Fruit fly (Drosophila melanogaster) whole organism, embryonic: ENCODE data around the gene CG10845.

ENCODE experiments used
- Asciz ChIP-seq: fragments of 200-800 bp; sonication (Bioruptor generic); optimal IDR thresholded peaks from 2 replicates; lab custom pipeline; 2017; ENCODE audit warnings: missing biosample characterization, mild to moderate bottlenecking, missing genetic modification characterization, missing genetic modification reagents
- CG11723 ChIP-seq: fragments of 200-800 bp; sonication (Bioruptor generic); optimal IDR thresholded peaks from 2 replicates; lab custom pipeline; 2017; ENCODE audit warnings: missing biosample characterization, mild to moderate bottlenecking, missing genetic modification characterization
- CG12071 ChIP-seq: fragments of 200-800 bp; sonication (Bioruptor generic); optimal IDR thresholded peaks from 3 replicates; lab custom pipeline; 2018; ENCODE audit warnings: missing biosample characterization, mild to moderate bottlenecking, missing genetic modification characterization
- CG12391 ChIP-seq: fragments of 200-800 bp; sonication (Bioruptor generic); optimal IDR thresholded peaks from 3 replicates; lab custom pipeline; 2018; ENCODE audit warnings: missing biosample characterization, mild to moderate bottlenecking, missing genetic modification characterization, moderate library complexity
- CG13123 ChIP-seq: fragments of 200-800 bp; sonication (Bioruptor generic); optimal IDR thresholded peaks from 2 replicates; lab custom pipeline; 2016; ENCODE audit warnings: missing biosample characterization, missing genetic modification characterization
- CG16779 ChIP-seq: fragments of 200-800 bp; sonication (Bioruptor generic); IDR thresholded peaks from 2 replicates; pipeline ENCODE4 v1.3.6; 2022; ENCODE audit warnings: missing biosample characterization, missing genetic modification characterization
- CG17361 ChIP-seq: fragments of 200-800 bp; sonication (Bioruptor generic); IDR thresholded peaks from 3 replicates; pipeline ENCODE4 v1.3.6; 2022; ENCODE audit warnings: missing biosample characterization, missing genetic modification characterization
- CG17612 ChIP-seq: fragments of 200-800 bp; sonication (Bioruptor generic); IDR thresholded peaks from 2 replicates; pipeline ENCODE4 v1.3.6; 2022; ENCODE audit warnings: missing biosample characterization, missing genetic modification characterization
- CG18262 ChIP-seq: fragments of 200-800 bp; optimal IDR thresholded peaks from 3 replicates; lab custom pipeline; 2019; ENCODE audit warnings: missing biosample characterization, mild to moderate bottlenecking, missing genetic modification characterization, moderate library complexity
- CG2120 ChIP-seq: fragments of 200-800 bp; sonication (Bioruptor generic); optimal IDR thresholded peaks from 3 replicates; lab custom pipeline; 2016; ENCODE audit warnings: missing biosample characterization, missing genetic modification characterization
- CG2202 ChIP-seq: fragments of 200-800 bp; sonication (Bioruptor generic); optimal IDR thresholded peaks from 2 replicates; lab custom pipeline; 2018; ENCODE audit warnings: missing biosample characterization, mild to moderate bottlenecking, missing genetic modification characterization
- CG30431 ChIP-seq: fragments of 200-800 bp; sonication (Bioruptor generic); optimal IDR thresholded peaks from 2 replicates; lab custom pipeline; 2017; ENCODE audit warnings: missing biosample characterization, missing genetic modification characterization
- CG31365 ChIP-seq: fragments of 200-800 bp; sonication (Bioruptor generic); optimal IDR thresholded peaks from 2 replicates; lab custom pipeline; 2018; ENCODE audit warnings: missing biosample characterization, mild to moderate bottlenecking, missing genetic modification characterization
- CG6254 ChIP-seq: fragments of 200-800 bp; sonication (Bioruptor generic); optimal IDR thresholded peaks from 3 replicates; lab custom pipeline; 2017; ENCODE audit warnings: mild to moderate bottlenecking, missing biosample characterization, missing genetic modification reagents, missing genetic modification characterization
- CG7839 ChIP-seq: fragments of 200-800 bp; sonication (Bioruptor generic); optimal IDR thresholded peaks from 3 replicates; lab custom pipeline; 2018; ENCODE audit warnings: missing biosample characterization, mild to moderate bottlenecking, missing genetic modification characterization, moderate library complexity
- CG9797 ChIP-seq: fragments of 200-800 bp; sonication (Bioruptor generic); optimal IDR thresholded peaks from 3 replicates; lab custom pipeline; 2018; ENCODE audit warnings: missing biosample characterization, mild to moderate bottlenecking, missing genetic modification characterization
- CG9932 ChIP-seq: fragments of 200-800 bp; sonication (Bioruptor generic); IDR thresholded peaks from 2 replicates; pipeline ENCODE4 v1.3.6; 2022; ENCODE audit warnings: missing biosample characterization, missing genetic modification characterization
- Dad ChIP-seq: fragments of 200-800 bp; sonication (Bioruptor generic); optimal IDR thresholded peaks from 3 replicates; lab custom pipeline; 2016; ENCODE audit warnings: missing biosample characterization, missing genetic modification characterization
- Elba2 ChIP-seq: fragments of 200-800 bp; sonication (Bioruptor generic); optimal IDR thresholded peaks from 3 replicates; lab custom pipeline; 2016; ENCODE audit warnings: missing biosample characterization, missing genetic modification characterization
- Ets97D ChIP-seq: fragments of 200-800 bp; sonication (Bioruptor generic); optimal IDR thresholded peaks from 3 replicates; lab custom pipeline; 2016; ENCODE audit warnings: missing biosample characterization, missing genetic modification characterization
- HHEX ChIP-seq: fragments of 200-800 bp; sonication (Bioruptor generic); optimal IDR thresholded peaks from 3 replicates; lab custom pipeline; 2017; ENCODE audit warnings: missing biosample characterization, mild to moderate bottlenecking, missing genetic modification characterization, missing genetic modification reagents
- Mrtf ChIP-seq: fragments of 200-800 bp; sonication (Bioruptor generic); IDR thresholded peaks from 3 replicates; pipeline ENCODE4 v1.3.6; 2022; ENCODE audit warnings: missing biosample characterization, missing genetic modification characterization
- NfI ChIP-seq: fragments of 200-800 bp; sonication (Bioruptor generic); optimal IDR thresholded peaks from 3 replicates; lab custom pipeline; 2018; ENCODE audit warnings: missing biosample characterization, mild to moderate bottlenecking, missing genetic modification characterization, moderate library complexity
- PHDP ChIP-seq: fragments of 200-800 bp; sonication (Bioruptor generic); optimal IDR thresholded peaks from 3 replicates; lab custom pipeline; 2018; ENCODE audit warnings: missing biosample characterization, mild to moderate bottlenecking, missing genetic modification characterization, moderate library complexity
- Sox102F ChIP-seq: fragments of 200-800 bp; sonication (Bioruptor generic); optimal IDR thresholded peaks from 2 replicates; lab custom pipeline; 2018; ENCODE audit warnings: missing biosample characterization, mild to moderate bottlenecking, missing genetic modification characterization, moderate library complexity
- Sry-β ChIP-seq: fragments of 200-800 bp; sonication (Bioruptor generic); optimal IDR thresholded peaks from 2 replicates; lab custom pipeline; 2018; ENCODE audit warnings: missing biosample characterization, mild to moderate bottlenecking, missing genetic modification characterization, moderate library complexity
- Taf1 ChIP-seq: fragments of 200-800 bp; sonication (Bioruptor generic); IDR thresholded peaks from 2 replicates; pipeline ENCODE4 v1.3.6; 2022; ENCODE audit warnings: missing biosample characterization, missing genetic modification characterization
- Usf ChIP-seq: fragments of 200-800 bp; sonication (Bioruptor generic); optimal IDR thresholded peaks from 2 replicates; lab custom pipeline; 2017; ENCODE audit warnings: missing genotype, missing biosample characterization, missing genetic modification characterization
- abd-A ChIP-seq: fragments of 200-800 bp; sonication (Bioruptor generic); optimal IDR thresholded peaks from 3 replicates; lab custom pipeline; 2019; ENCODE audit warnings: missing biosample characterization, mild to moderate bottlenecking, missing genetic modification characterization, moderate library complexity
- ac ChIP-seq: fragments of 200-800 bp; sonication (Bioruptor generic); optimal IDR thresholded peaks from 3 replicates; lab custom pipeline; 2017; ENCODE audit warnings: missing biosample characterization, mild to moderate bottlenecking, missing genetic modification characterization
- ato ChIP-seq: fragments of 200-800 bp; sonication (Bioruptor generic); IDR thresholded peaks from 2 replicates; pipeline ENCODE4 v1.3.6; 2022; ENCODE audit warnings: missing biosample characterization, missing genetic modification characterization; ENCODE audit not compliant: partially characterized antibody
- cad ChIP-seq: fragments of >200 bp; optimal IDR thresholded peaks from 2 replicates; lab custom pipeline; 2017; ENCODE audit warnings: missing biosample characterization, missing genetic modification characterization
- chif ChIP-seq, 2 experiments: fragments of 200-800 bp; sonication (Bioruptor generic); optimal IDR thresholded peaks; 3 replicates each; lab custom pipeline; 2016; ENCODE audit warnings: missing biosample characterization in 2 of 2, missing genetic modification characterization in 2 of 2
- cwo ChIP-seq: fragments of 200-800 bp; sonication (Bioruptor generic); optimal IDR thresholded peaks from 3 replicates; lab custom pipeline; 2017; ENCODE audit warnings: missing biosample characterization, missing genetic modification characterization, mild to moderate bottlenecking, moderate library complexity, missing genetic modification reagents
- dati ChIP-seq: fragments of 200-800 bp; sonication (Bioruptor generic); IDR thresholded peaks from 2 replicates; pipeline ENCODE4 v1.3.6; 2022; ENCODE audit warnings: missing biosample characterization, missing genetic modification characterization
- emc ChIP-seq: fragments of 200-800 bp; sonication (Bioruptor generic); optimal IDR thresholded peaks from 2 replicates; lab custom pipeline; 2016; ENCODE audit warnings: missing biosample characterization, missing genetic modification characterization
- ewg ChIP-seq: fragments of 200-800 bp; sonication (Bioruptor generic); optimal IDR thresholded peaks from 3 replicates; lab custom pipeline; 2017; ENCODE audit warnings: mild to moderate bottlenecking, missing biosample characterization, missing genetic modification reagents, missing genetic modification characterization
- gfzf ChIP-seq: fragments of 200-800 bp; sonication (Bioruptor generic); optimal IDR thresholded peaks from 2 replicates; lab custom pipeline; 2016; ENCODE audit warnings: missing biosample characterization, mild to moderate bottlenecking, missing genetic modification characterization, moderate library complexity
- nom ChIP-seq: fragments of 200-800 bp; sonication (Bioruptor generic); optimal IDR thresholded peaks from 2 replicates; lab custom pipeline; 2017; ENCODE audit warnings: missing biosample characterization, missing genetic modification characterization, mild to moderate bottlenecking, moderate library complexity, missing genetic modification reagents
- pnt ChIP-seq: fragments of 200-800 bp; sonication (Bioruptor generic); optimal IDR thresholded peaks from 3 replicates; lab custom pipeline; 2016; ENCODE audit warnings: missing biosample characterization, missing genetic modification characterization
- run ChIP-seq: fragments of 200-800 bp; sonication (Bioruptor generic); optimal IDR thresholded peaks from 3 replicates; lab custom pipeline; 2018; ENCODE audit warnings: missing biosample characterization, mild to moderate bottlenecking, missing genetic modification characterization
- scrt ChIP-seq: fragments of 200-800 bp; sonication (Bioruptor generic); optimal IDR thresholded peaks from 2 replicates; lab custom pipeline; 2018; ENCODE audit warnings: missing biosample characterization, mild to moderate bottlenecking, missing genetic modification characterization, moderate library complexity
- sd ChIP-seq: fragments of 200-800 bp; sonication (Bioruptor generic); optimal IDR thresholded peaks from 3 replicates; lab custom pipeline; 2018; ENCODE audit warnings: missing biosample characterization, mild to moderate bottlenecking, missing genetic modification characterization, moderate library complexity
- tgo ChIP-seq: fragments of 200-800 bp; sonication (Bioruptor generic); IDR thresholded peaks from 3 replicates; pipeline ENCODE4 v1.3.6; 2022; ENCODE audit warnings: missing biosample characterization, missing genetic modification characterization
- unpg ChIP-seq: fragments of 200-800 bp; sonication (Bioruptor generic); optimal IDR thresholded peaks from 3 replicates; lab custom pipeline; 2018; ENCODE audit warnings: missing biosample characterization, mild to moderate bottlenecking, missing genetic modification characterization, moderate library complexity
- usp ChIP-seq: fragments of >200 bp; optimal IDR thresholded peaks from 2 replicates; lab custom pipeline; 2017; ENCODE audit warnings: missing biosample characterization, missing genetic modification characterization
- wdn ChIP-seq: fragments of 200-800 bp; sonication (Bioruptor generic); IDR thresholded peaks from 2 replicates; pipeline ENCODE4 v1.3.6; 2022; ENCODE audit warnings: missing biosample characterization, missing genetic modification characterization
- wek ChIP-seq: fragments of 200-800 bp; sonication (Bioruptor generic); optimal IDR thresholded peaks from 3 replicates; lab custom pipeline; 2018; ENCODE audit warnings: missing biosample characterization, mild to moderate bottlenecking, missing genetic modification characterization, moderate library complexity
- wor ChIP-seq: fragments of 200-800 bp; sonication (Bioruptor generic); IDR thresholded peaks from 2 replicates; pipeline ENCODE4 v1.3.6; 2022; ENCODE audit warnings: missing biosample characterization, missing genetic modification characterization

Gene CG10845

dm6 chr3R:24917814-24918636, 17.1 kb downstream of the CG10845 start, which contains the start of the genes PIG-S, sud1 and CG11168 (continued):
- no peak for TF ChIP-seq usp (GFP tag; lab: Kevin White, UChicago)
- TF ChIP-seq CG9932, result peak; percentile 89
- TF ChIP-seq CG18262, result peak; percentile 64
- no peak for TF ChIP-seq CG2202 (tag; lab: Kevin White, UChicago)
- no peak; the same call in 1 of the 3 replicates for TF ChIP-seq CG17361 (GFP tag; lab: Robert Waterston, UW)
- TF ChIP-seq ewg (GFP tag; lab: Kevin White, UChicago), result no peak
- no peak for TF ChIP-seq CG16779 (GFP tag; lab: Robert Waterston, UW)
- TF ChIP-seq CG6254 (GFP tag; lab: Kevin White, UChicago), result no peak
- TF ChIP-seq tgo (GFP tag; lab: Robert Waterston, UW), result peak; percentile 78
- TF ChIP-seq CG17612, result no peak
- peak; percentile 37; the same call in 1 of the 2 replicates for TF ChIP-seq Taf1 (GFP tag; lab: Robert Waterston, UW)
- TF ChIP-seq CG11723 (GFP tag; lab: Kevin White, UChicago), result no peak
- no peak for TF ChIP-seq PHDP (tag; lab: Kevin White, UChicago)
- peak; percentile 1 for TF ChIP-seq gfzf (GFP tag; lab: Kevin White, UChicago)
- no peak for TF ChIP-seq abd-A (tag; lab: Kevin White, UChicago)
- no peak for TF ChIP-seq CG12071 (GFP tag; lab: Kevin White, UChicago)
- TF ChIP-seq CG9797, result peak; percentile 20
- no peak for TF ChIP-seq nom (GFP tag; lab: Kevin White, UChicago)
- TF ChIP-seq HHEX (GFP tag; lab: Kevin White, UChicago), result no peak
- no peak for TF ChIP-seq cad (GFP tag; lab: Kevin White, UChicago)
- TF ChIP-seq wdn (GFP tag; lab: Robert Waterston, UW), result 0 out of 2 replicates have a peak, but pooled peaks have one; percentile 10
- no peak for TF ChIP-seq cwo (GFP tag; lab: Kevin White, UChicago)
- peak; percentile 21 for TF ChIP-seq CG30431 (GFP tag; lab: Kevin White, UChicago)
- TF ChIP-seq wor (GFP tag; lab: Robert Waterston, UW), result no peak
- TF ChIP-seq Elba2, result peak; percentile 41
- peak; percentile 57 for TF ChIP-seq NfI (GFP tag; lab: Kevin White, UChicago)
- 0 out of 2 replicates have a peak, but pooled peaks have one; percentile 29 for TF ChIP-seq ato (GFP tag; lab: Robert Waterston, UW)
- TF ChIP-seq ac (GFP tag; lab: Kevin White, UChicago), result no peak
- no peak for TF ChIP-seq run
- TF ChIP-seq Sox102F, result no peak
- TF ChIP-seq Mrtf (GFP tag; lab: Robert Waterston, UW), result no peak
- TF ChIP-seq Usf, result peak; percentile 49
- peak; percentile 94 for TF ChIP-seq sd (tag; lab: Kevin White, UChicago)
- peak; percentile 98 for TF ChIP-seq Sry-β (GFP tag; lab: Kevin White, UChicago)
- no peak for TF ChIP-seq Dad (GFP tag; lab: Kevin White, UChicago)
- TF ChIP-seq emc (GFP tag; lab: Kevin White, UChicago), result no peak
- TF ChIP-seq CG13123 (GFP tag; lab: Kevin White, UChicago), result peak; percentile 48
- TF ChIP-seq Ets97D, result peak; percentile 5
- peak; percentile 68 for TF ChIP-seq unpg (GFP tag; lab: Kevin White, UChicago)
- TF ChIP-seq dati, result no peak
- no peak for TF ChIP-seq scrt (GFP tag; lab: Kevin White, UChicago)
- TF ChIP-seq pnt (GFP tag; lab: Kevin White, UChicago), result no peak
- TF ChIP-seq Asciz, result no peak
- TF ChIP-seq CG7839 (tag; lab: Kevin White, UChicago), result no peak
- no peak for TF ChIP-seq chif (GFP tag; optimal IDR thresholded peaks at IDR 0.05; lab: Kevin White, UChicago)
- peak; percentile 48 for TF ChIP-seq CG2120 (GFP tag; lab: Kevin White, UChicago)
- peak; percentile 81 for TF ChIP-seq CG12391
- no peak for TF ChIP-seq CG31365 (tag; lab: Kevin White, UChicago)
- no peak for TF ChIP-seq wek
